Fruit fly (Drosophila melanogaster) whole organism, wandering third instar larva: Measurements from ENCODE around the gene CG5860.

ENCODE experiments used
- Abd-B ChIP-seq: fragments of >200 bp; optimal IDR thresholded peaks from 2 replicates; lab custom pipeline; 2017; ENCODE audit warnings: missing biosample characterization, missing genetic modification characterization
- CG32264 ChIP-seq: fragments of 200-800 bp; sonication (Bioruptor generic); optimal IDR thresholded peaks from 2 replicates; lab custom pipeline; 2016; ENCODE audit warnings: missing biosample characterization, missing genetic modification characterization
- CG9705 ChIP-seq: fragments of 200-800 bp; sonication (Bioruptor generic); optimal IDR thresholded peaks from 2 replicates; lab custom pipeline; 2018; ENCODE audit warnings: missing biosample characterization, mild to moderate bottlenecking, missing genetic modification characterization
- Dfd ChIP-seq: fragments of >200 bp; optimal IDR thresholded peaks from 2 replicates; lab custom pipeline; 2017; ENCODE audit warnings: missing biosample characterization, missing genetic modification characterization
- Dif ChIP-seq: fragments of 200-275, 200-300 bp; sonication (Bioruptor generic); optimal IDR thresholded peaks from 2 replicates; lab custom pipeline; 2018; ENCODE audit warnings: missing biosample characterization, missing genetic modification characterization; ENCODE audit not compliant: partially characterized antibody
- GATAd ChIP-seq: sonication (Bioruptor generic); optimal IDR thresholded peaks from 2 replicates; lab custom pipeline; 2016; ENCODE audit warnings: missing biosample characterization, missing genetic modification characterization
- HLH106 ChIP-seq: fragments of 200-800 bp; optimal IDR thresholded peaks from 3 replicates; lab custom pipeline; 2019; ENCODE audit warnings: missing biosample characterization, mild to moderate bottlenecking, missing genetic modification characterization, moderate library complexity
- Hnf4 ChIP-seq: fragments of 200-800 bp; sonication (Bioruptor generic); optimal IDR thresholded peaks from 2 replicates; lab custom pipeline; 2016; ENCODE audit warnings: missing biosample characterization, mild to moderate bottlenecking, missing genetic modification characterization
- Hr78 ChIP-seq: fragments of >200 bp; optimal IDR thresholded peaks from 2 replicates; lab custom pipeline; 2017; ENCODE audit warnings: missing biosample characterization, missing genetic modification characterization
- Hr83 ChIP-seq: fragments of 200-300 bp; sonication (Bioruptor generic); optimal IDR thresholded peaks from 2 replicates; lab custom pipeline; 2016; ENCODE audit warnings: missing biosample characterization, mild to moderate bottlenecking, missing genetic modification characterization, moderate library complexity; ENCODE audit not compliant: poor library complexity, severe bottlenecking
- Jra ChIP-seq: sonication (Bioruptor generic); optimal IDR thresholded peaks from 2 replicates; lab custom pipeline; 2016; ENCODE audit warnings: missing biosample characterization, missing genetic modification characterization
- Mio ChIP-seq: sonication (Bioruptor generic); optimal IDR thresholded peaks from 2 replicates; lab custom pipeline; 2016; ENCODE audit warnings: missing biosample characterization, missing genetic modification characterization
- Myc ChIP-seq: fragments of >200 bp; optimal IDR thresholded peaks from 2 replicates; lab custom pipeline; 2017
- N ChIP-seq: fragments of >200 bp; optimal IDR thresholded peaks from 2 replicates; lab custom pipeline; 2018; ENCODE audit warnings: missing biosample characterization, missing external identifiers, missing genetic modification characterization
- OdsH ChIP-seq: fragments of 200-800 bp; sonication (Bioruptor generic); optimal IDR thresholded peaks from 2 replicates; lab custom pipeline; 2016; ENCODE audit warnings: missing biosample characterization, mild to moderate bottlenecking, missing genetic modification characterization
- Sp1 ChIP-seq: fragments of 200-800 bp; sonication (Bioruptor generic); optimal IDR thresholded peaks from 3 replicates; lab custom pipeline; 2019; ENCODE audit warnings: missing biosample characterization, mild to moderate bottlenecking, missing genetic modification characterization, moderate library complexity
- Vsx2 ChIP-seq: fragments of 200-300, 225-300 bp; sonication (Bioruptor generic); optimal IDR thresholded peaks from 2 replicates; lab custom pipeline; 2018; ENCODE audit warnings: missing biosample characterization, missing genetic modification characterization; ENCODE audit not compliant: partially characterized antibody
- br ChIP-seq: fragments of 200-800 bp; sonication (Bioruptor generic); optimal IDR thresholded peaks from 2 replicates; lab custom pipeline; 2016; ENCODE audit warnings: missing biosample characterization, missing genetic modification characterization
- brk ChIP-seq: fragments of 200-800 bp; sonication (Bioruptor generic); optimal IDR thresholded peaks from 2 replicates; lab custom pipeline; 2016; ENCODE audit warnings: missing biosample characterization, mild to moderate bottlenecking, missing genetic modification characterization
- dl ChIP-seq, 2 experiments: fragments of 175-275, 200-275 bp in 1 of 2; fragments of 200-275 bp in 1 of 2; sonication (Bioruptor generic); optimal IDR thresholded peaks; lab custom pipeline; 2018; ENCODE audit warnings: mild to moderate bottlenecking in 2 of 2, missing biosample characterization in 2 of 2, missing genetic modification characterization in 2 of 2, moderate library complexity in 2 of 2; ENCODE audit not compliant: partially characterized antibody in 2 of 2, insufficient read depth in 1 of 2
- dmrt93B ChIP-seq: fragments of 200-800 bp; sonication (Bioruptor generic); optimal IDR thresholded peaks from 2 replicates; lab custom pipeline; 2018; ENCODE audit warnings: missing biosample characterization, mild to moderate bottlenecking, missing genetic modification characterization
- dsf ChIP-seq: sonication (Bioruptor generic); optimal IDR thresholded peaks from 2 replicates; lab custom pipeline; 2016; ENCODE audit warnings: missing biosample characterization, missing genetic modification characterization, borderline replicate concordance
- ey ChIP-seq: fragments of 200-800 bp; sonication (Bioruptor generic); optimal IDR thresholded peaks from 2 replicates; lab custom pipeline; 2016; ENCODE audit warnings: missing biosample characterization, missing genetic modification characterization
- foxo ChIP-seq, 2 experiments: fragments of 200-800 bp; sonication (Bioruptor generic); optimal IDR thresholded peaks; 2 replicates in 1 of 2; 3 replicates in 1 of 2; lab custom pipeline; 2016 to 2017; ENCODE audit warnings: missing biosample characterization in 2 of 2, missing genetic modification characterization in 2 of 2
- fru ChIP-seq: fragments of 200-800 bp; sonication (Bioruptor generic); optimal IDR thresholded peaks from 3 replicates; lab custom pipeline; 2016; ENCODE audit warnings: missing biosample characterization, mild to moderate bottlenecking, missing genetic modification characterization
- h ChIP-seq: fragments of 200-800 bp; sonication (Bioruptor generic); optimal IDR thresholded peaks from 3 replicates; lab custom pipeline; 2016; ENCODE audit warnings: missing biosample characterization, mild to moderate bottlenecking, missing genetic modification characterization
- jim ChIP-seq: fragments of 175-275, 200-325 bp; sonication (Bioruptor generic); optimal IDR thresholded peaks from 2 replicates; lab custom pipeline; 2016; ENCODE audit warnings: missing biosample characterization, mild to moderate bottlenecking, missing genetic modification characterization
- lola ChIP-seq: fragments of >200 bp; optimal IDR thresholded peaks from 2 replicates; lab custom pipeline; 2017; ENCODE audit warnings: missing biosample characterization, missing genetic modification characterization
- psq ChIP-seq: fragments of 200-800 bp; sonication (Bioruptor generic); optimal IDR thresholded peaks from 3 replicates; lab custom pipeline; 2017; ENCODE audit warnings: missing biosample characterization, mild to moderate bottlenecking, missing genetic modification characterization, moderate library complexity
- rgr ChIP-seq: fragments of 200-800 bp; sonication (Bioruptor generic); optimal IDR thresholded peaks from 3 replicates; lab custom pipeline; 2016; ENCODE audit warnings: missing biosample characterization, mild to moderate bottlenecking, missing genetic modification characterization
- sage ChIP-seq: fragments of 200-800 bp; sonication (Bioruptor generic); optimal IDR thresholded peaks from 2 replicates; lab custom pipeline; 2016; ENCODE audit warnings: missing biosample characterization, mild to moderate bottlenecking, missing genetic modification characterization
- sv ChIP-seq: fragments of 200-800 bp; sonication (Bioruptor generic); optimal IDR thresholded peaks from 3 replicates; lab custom pipeline; 2016; ENCODE audit warnings: missing biosample characterization, missing genetic modification characterization
- tai ChIP-seq: sonication (Bioruptor generic); optimal IDR thresholded peaks from 2 replicates; lab custom pipeline; 2016; ENCODE audit warnings: missing biosample characterization, missing genetic modification characterization
- usp ChIP-seq: fragments of >200 bp; optimal IDR thresholded peaks from 2 replicates; lab custom pipeline; 2017; ENCODE audit warnings: missing biosample characterization, missing genetic modification characterization

Gene CG5860

dm6 chr3R:17417167-17417566 lies 7.7 kb downstream of the CG5860 start, which contains the start of gene CG33333:
CG33333 (plus strand) TSS chr3R:17417467.
- TF ChIP-seq psq (GFP tag; lab: Kevin White, UChicago) (no peak), Hr78 (GFP tag; lab: Kevin White, UChicago) (no peak), Sp1 (GFP tag; lab: Kevin White, UChicago) (no peak), Abd-B (no peak), sv (GFP tag; lab: Kevin White, UChicago) (no peak), Dfd (GFP tag; lab: Kevin White, UChicago) (no peak), sage (GFP tag; lab: Kevin White, UChicago) (no peak), OdsH (GFP tag; lab: Kevin White, UChicago) (no peak), Mio (no peak), brk (GFP tag; lab: Kevin White, UChicago) (no peak), dmrt93B (no peak), ey (GFP tag; lab: Kevin White, UChicago) (no peak), Vsx2 (GFP tag; lab: Kevin White, UChicago) (no peak), br (GFP tag; lab: Kevin White, UChicago) (no peak), Hnf4 (GFP tag; lab: Kevin White, UChicago) (no peak), N (GFP tag; lab: Kevin White, UChicago) (no peak), Dif (no peak), dl (GFP tag; optimal IDR thresholded peaks at IDR 0.05; lab: Kevin White, UChicago; ENCODE audit: insufficient read depth in 1 of 2, partially characterized antibody in 2 of 2) (no peak), CG9705 (GFP tag; lab: Kevin White, UChicago) (no peak), jim (no peak)

- TF ChIP-seq CG32264 (GFP tag; lab: Kevin White, UChicago) (no peak), N (GFP tag; lab: Kevin White, UChicago) (no peak), Abd-B (no peak), Hr78 (GFP tag; lab: Kevin White, UChicago) (no peak), sv (GFP tag; lab: Kevin White, UChicago) (no peak), rgr (GFP tag; lab: Kevin White, UChicago) (no peak), br (GFP tag; lab: Kevin White, UChicago) (no peak), Jra (no peak), lola (GFP tag; lab: Kevin White, UChicago) (no peak), usp (GFP tag; lab: Kevin White, UChicago) (no peak), Hnf4 (GFP tag; lab: Kevin White, UChicago) (no peak), Sp1 (GFP tag; lab: Kevin White, UChicago) (no peak), h (GFP tag; lab: Kevin White, UChicago) (no peak), Mio (no peak), HLH106 (tag; lab: Kevin White, UChicago) (no peak)
Observed at dm6 chr3R:17418459-17418858, 9.0 kb downstream of the CG5860 start, which contains the start of gene CG42834. CG42834 (plus strand) TSS chr3R:17418759.

dm6 chr3R:17420338-17420737 lies 10.9 kb downstream of the CG5860 start, which contains the start of gene CG42835:
CG42835 (plus strand) TSS chr3R:17420638.
- no peak for TF ChIP-seq fru
- TF ChIP-seq GATAd (GFP tag; lab: Kevin White, UChicago), result no peak
- no peak for TF ChIP-seq ey (GFP tag; lab: Kevin White, UChicago)
- TF ChIP-seq lola (GFP tag; lab: Kevin White, UChicago), result no peak

- TF ChIP-seq Dfd (GFP tag; lab: Kevin White, UChicago) (no peak), CG9705 (GFP tag; lab: Kevin White, UChicago) (no peak), lola (GFP tag; lab: Kevin White, UChicago) (no peak), h (GFP tag; lab: Kevin White, UChicago) (no peak), Mio (no peak), ey (GFP tag; lab: Kevin White, UChicago) (no peak), jim (no peak), Hnf4 (GFP tag; lab: Kevin White, UChicago) (no peak), Hr83 (GFP tag; lab: Kevin White, UChicago) (no peak), Myc (lab: Kevin White, UChicago) (no peak), CG32264 (GFP tag; lab: Kevin White, UChicago) (no peak), Sp1 (GFP tag; lab: Kevin White, UChicago) (no peak), sv (GFP tag; lab: Kevin White, UChicago) (no peak), foxo (GFP tag; optimal IDR thresholded peaks at IDR 0.05; lab: Kevin White, UChicago) (no peak), GATAd (GFP tag; lab: Kevin White, UChicago) (no peak), tai (GFP tag; lab: Kevin White, UChicago) (no peak), sage (GFP tag; lab: Kevin White, UChicago) (no peak), Dif (no peak), dsf (GFP tag; lab: Kevin White, UChicago) (no peak), dmrt93B (no peak)
Observed at dm6 chr3R:17422102-17422501, 12.7 kb downstream of the CG5860 start, which contains the start of gene CG14332. CG14332 (minus strand) TSS chr3R:17422202.
